Fruit fly (Drosophila melanogaster) whole organism, embryonic: ENCODE measurements around the gene natalisin.

ENCODE experiments used
- Blimp-1 ChIP-seq: fragments of 200-800 bp; sonication (Bioruptor generic); optimal IDR thresholded peaks from 3 replicates; lab custom pipeline; 2018; ENCODE audit warnings: missing biosample characterization, missing genetic modification characterization, mild to moderate bottlenecking, moderate library complexity, missing genetic modification reagents
- CG10366 ChIP-seq: fragments of 200-800 bp; sonication (Bioruptor generic); IDR thresholded peaks from 2 replicates; pipeline ENCODE4 v1.3.6; 2022; ENCODE audit warnings: missing biosample characterization, missing genetic modification characterization
- CG10979 ChIP-seq: fragments of 200-800 bp; sonication (Bioruptor generic); optimal IDR thresholded peaks from 2 replicates; lab custom pipeline; 2018; ENCODE audit warnings: missing biosample characterization, mild to moderate bottlenecking, missing genetic modification characterization, moderate library complexity
- CG12299 ChIP-seq: fragments of 200-800 bp; sonication (Bioruptor generic); optimal IDR thresholded peaks from 2 replicates; lab custom pipeline; 2018; ENCODE audit warnings: missing biosample characterization, mild to moderate bottlenecking, missing genetic modification characterization
- CG14050 ChIP-seq: fragments of 200-800 bp; sonication (Bioruptor generic); IDR thresholded peaks from 3 replicates; pipeline ENCODE4 v1.3.6; 2022; ENCODE audit warnings: missing biosample characterization, missing genetic modification characterization
- CG15601 ChIP-seq: fragments of 200-800 bp; sonication (Bioruptor generic); optimal IDR thresholded peaks from 3 replicates; lab custom pipeline; 2019; ENCODE audit warnings: missing biosample characterization, mild to moderate bottlenecking, missing genetic modification characterization, moderate library complexity
- CG1602 ChIP-seq: fragments of 200-800 bp; sonication (Bioruptor generic); optimal IDR thresholded peaks from 3 replicates; lab custom pipeline; 2016; ENCODE audit warnings: missing biosample characterization, missing genetic modification characterization
- CG17361 ChIP-seq: fragments of 200-800 bp; sonication (Bioruptor generic); IDR thresholded peaks from 3 replicates; pipeline ENCODE4 v1.3.6; 2022; ENCODE audit warnings: missing biosample characterization, missing genetic modification characterization
- CG18619 ChIP-seq: fragments of 200-800 bp; sonication (Bioruptor generic); optimal IDR thresholded peaks from 3 replicates; lab custom pipeline; 2017; ENCODE audit warnings: missing biosample characterization, mild to moderate bottlenecking, missing genetic modification characterization
- CG2712 ChIP-seq: fragments of 200-800 bp; optimal IDR thresholded peaks from 3 replicates; lab custom pipeline; 2019; ENCODE audit warnings: missing biosample characterization, mild to moderate bottlenecking, missing genetic modification characterization, moderate library complexity
- CG3726 ChIP-seq: fragments of 200-800 bp; sonication (Bioruptor generic); IDR thresholded peaks from 3 replicates; pipeline ENCODE4, ENCODE4 v1.3.6; 2022; ENCODE audit warnings: missing biosample characterization, missing genetic modification characterization
- CG4404 ChIP-seq: fragments of 200-800 bp; sonication (Bioruptor generic); IDR thresholded peaks from 2 replicates; pipeline ENCODE4 v1.3.6; 2022; ENCODE audit warnings: missing biosample characterization, missing genetic modification characterization
- CG4424 ChIP-seq: fragments of 200-800 bp; sonication (Bioruptor generic); optimal IDR thresholded peaks from 3 replicates; lab custom pipeline; 2016; ENCODE audit warnings: missing biosample characterization, missing genetic modification characterization
- CG5245 ChIP-seq: fragments of 200-800 bp; sonication (Bioruptor generic); optimal IDR thresholded peaks from 3 replicates; lab custom pipeline; 2016; ENCODE audit warnings: missing biosample characterization, missing genetic modification characterization
- CG6654 ChIP-seq: fragments of 200-800 bp; sonication (Bioruptor generic); optimal IDR thresholded peaks from 2 replicates; lab custom pipeline; 2017; ENCODE audit warnings: missing biosample characterization, mild to moderate bottlenecking, missing genetic modification characterization
- CG6683 ChIP-seq: fragments of 200-800 bp; sonication (Bioruptor generic); optimal IDR thresholded peaks from 2 replicates; lab custom pipeline; 2017; ENCODE audit warnings: missing biosample characterization, mild to moderate bottlenecking, missing genetic modification characterization, missing genetic modification reagents
- CG7987 ChIP-seq: fragments of 200-800 bp; sonication (Bioruptor generic); optimal IDR thresholded peaks from 2 replicates; lab custom pipeline; 2018; ENCODE audit warnings: missing biosample characterization, mild to moderate bottlenecking, missing genetic modification characterization, moderate library complexity
- CG8290 ChIP-seq, 3 experiments: fragments of 200-800 bp; sonication (Bioruptor generic); optimal IDR thresholded peaks; 2 replicates each; lab custom pipeline; 2016 to 2019; ENCODE audit warnings: missing biosample characterization in 3 of 3, missing genetic modification characterization in 3 of 3, mild to moderate bottlenecking in 2 of 3, moderate library complexity in 1 of 3
- Camta ChIP-seq: fragments of 200-800 bp; sonication (Bioruptor generic); optimal IDR thresholded peaks from 2 replicates; lab custom pipeline; 2016; ENCODE audit warnings: missing biosample characterization, missing genetic modification characterization
- Chrac-16 ChIP-seq: fragments of 200-800 bp; sonication (Bioruptor generic); optimal IDR thresholded peaks from 3 replicates; lab custom pipeline; 2016; ENCODE audit warnings: missing biosample characterization, missing genetic modification characterization
- CoRest ChIP-seq: fragments of 200-800 bp; sonication (Bioruptor generic); optimal IDR thresholded peaks from 3 replicates; lab custom pipeline; 2018; ENCODE audit warnings: missing biosample characterization, mild to moderate bottlenecking, missing genetic modification characterization, moderate library complexity
- D19B ChIP-seq: fragments of 200-800 bp; sonication (Bioruptor generic); optimal IDR thresholded peaks from 2 replicates; lab custom pipeline; 2017; ENCODE audit warnings: missing biosample characterization, mild to moderate bottlenecking, missing genetic modification characterization
- Dip3 ChIP-seq: fragments of 200-800 bp; sonication (Bioruptor generic); optimal IDR thresholded peaks from 3 replicates; lab custom pipeline; 2016; ENCODE audit warnings: missing biosample characterization, missing genetic modification characterization
- Drgx ChIP-seq: fragments of 200-800 bp; sonication (Bioruptor generic); IDR thresholded peaks from 2 replicates; pipeline ENCODE4 v1.3.6; 2022; ENCODE audit warnings: missing biosample characterization, missing genetic modification characterization
- Gug ChIP-seq: fragments of 200-800 bp; sonication (Bioruptor generic); IDR thresholded peaks from 4 replicates; pipeline ENCODE4 v1.3.6; 2022; ENCODE audit warnings: missing biosample characterization, missing genetic modification characterization
- Jarid2 ChIP-seq: fragments of 200-800 bp; sonication (Bioruptor generic); optimal IDR thresholded peaks from 3 replicates; lab custom pipeline; 2017; ENCODE audit warnings: mild to moderate bottlenecking, missing biosample characterization, missing genetic modification reagents, missing genetic modification characterization
- NC2α ChIP-seq: fragments of 200-800 bp; sonication (Bioruptor generic); optimal IDR thresholded peaks from 2 replicates; lab custom pipeline; 2016; ENCODE audit warnings: missing biosample characterization, missing genetic modification characterization
- Nf-YB ChIP-seq: fragments of 200-800 bp; sonication (Bioruptor generic); optimal IDR thresholded peaks from 3 replicates; lab custom pipeline; 2019; ENCODE audit warnings: missing biosample characterization, mild to moderate bottlenecking, missing genetic modification characterization, moderate library complexity
- Rfx ChIP-seq: fragments of 200-800 bp; sonication (Bioruptor generic); IDR thresholded peaks from 2 replicates; pipeline ENCODE4 v1.3.6; 2022; ENCODE audit warnings: missing biosample characterization, missing genetic modification characterization
- Spps ChIP-seq: fragments of 200-800 bp; sonication (Bioruptor generic); optimal IDR thresholded peaks from 2 replicates; lab custom pipeline; 2018; ENCODE audit warnings: missing biosample characterization, mild to moderate bottlenecking, missing genetic modification characterization
- Trl ChIP-seq, 3 experiments: fragments of >200 bp in 2 of 3; fragments of 200-800 bp in 1 of 3; sonication (Bioruptor generic) in 1 of 3; optimal IDR thresholded peaks; 2 replicates in 1 of 3; 3 replicates in 2 of 3; lab custom pipeline; 2016 to 2017; ENCODE audit warnings: missing biosample characterization in 1 of 3, missing genetic modification characterization in 1 of 3
- aop ChIP-seq: fragments of 200-800 bp; sonication (Bioruptor generic); IDR thresholded peaks from 2 replicates; pipeline ENCODE4 v1.3.6; 2022; ENCODE audit warnings: missing biosample characterization, missing genetic modification characterization
- crc ChIP-seq: fragments of 200-800 bp; sonication (Bioruptor generic); optimal IDR thresholded peaks from 2 replicates; lab custom pipeline; 2016; ENCODE audit warnings: missing biosample characterization, missing genetic modification characterization
- gcm ChIP-seq: fragments of 200-800 bp; sonication (Bioruptor generic); optimal IDR thresholded peaks from 2 replicates; lab custom pipeline; 2019; ENCODE audit warnings: missing biosample characterization, mild to moderate bottlenecking, missing genetic modification characterization, moderate library complexity
- gfzf ChIP-seq: fragments of 200-800 bp; sonication (Bioruptor generic); optimal IDR thresholded peaks from 2 replicates; lab custom pipeline; 2016; ENCODE audit warnings: missing biosample characterization, mild to moderate bottlenecking, missing genetic modification characterization, moderate library complexity
- gsb-n ChIP-seq: fragments of 200-800 bp; sonication (Bioruptor generic); optimal IDR thresholded peaks from 3 replicates; lab custom pipeline; 2018; ENCODE audit warnings: missing biosample characterization, mild to moderate bottlenecking, missing genetic modification characterization
- ham ChIP-seq: fragments of 200-800 bp; sonication (Bioruptor generic); IDR thresholded peaks from 2 replicates; pipeline ENCODE4 v1.3.6; 2022; ENCODE audit warnings: missing biosample characterization, missing genetic modification characterization
- jing ChIP-seq: fragments of 200-800 bp; sonication (Bioruptor generic); optimal IDR thresholded peaks from 2 replicates; lab custom pipeline; 2018; ENCODE audit warnings: missing biosample characterization, mild to moderate bottlenecking, missing genetic modification characterization
- ken ChIP-seq: fragments of 200-800 bp; sonication (Bioruptor generic); IDR thresholded peaks from 3 replicates; pipeline ENCODE4 v1.3.6; 2022; ENCODE audit warnings: missing biosample characterization, missing genetic modification characterization
- lilli ChIP-seq: fragments of 200-800 bp; sonication (Bioruptor generic); optimal IDR thresholded peaks from 3 replicates; lab custom pipeline; 2016; ENCODE audit warnings: missing biosample characterization, missing genetic modification characterization
- lola ChIP-seq, 3 experiments: fragments of >200 bp in 2 of 3; fragments of 200-800 bp in 1 of 3; sonication (Bioruptor generic) in 1 of 3; optimal IDR thresholded peaks; 2 replicates each; lab custom pipeline; 2017 to 2019; ENCODE audit warnings: missing biosample characterization in 3 of 3, missing genetic modification characterization in 3 of 3, mild to moderate bottlenecking in 1 of 3, moderate library complexity in 1 of 3
- maf-S ChIP-seq: fragments of 200-800 bp; sonication (Bioruptor generic); optimal IDR thresholded peaks from 2 replicates; lab custom pipeline; 2016; ENCODE audit warnings: missing biosample characterization, missing genetic modification characterization
- nerfin-1 ChIP-seq: fragments of 200-800 bp; sonication (Bioruptor generic); optimal IDR thresholded peaks from 3 replicates; lab custom pipeline; 2019; ENCODE audit warnings: missing biosample characterization, mild to moderate bottlenecking, missing genetic modification characterization, moderate library complexity
- oc ChIP-seq: fragments of 200-800 bp; sonication (Bioruptor generic); optimal IDR thresholded peaks from 2 replicates; lab custom pipeline; 2018; ENCODE audit warnings: missing biosample characterization, mild to moderate bottlenecking, missing genetic modification characterization, moderate library complexity
- phol ChIP-seq: fragments of 200-800 bp; sonication (Bioruptor generic); optimal IDR thresholded peaks from 3 replicates; lab custom pipeline; 2018; ENCODE audit warnings: missing biosample characterization, mild to moderate bottlenecking, missing genetic modification characterization, moderate library complexity
- prd ChIP-seq, 3 experiments: fragments of >200 bp in 2 of 3; fragments of 200-800 bp in 1 of 3; sonication (Bioruptor generic) in 1 of 3; optimal IDR thresholded peaks in 2 of 3; IDR thresholded peaks in 1 of 3; 2 replicates in 2 of 3; 3 replicates in 1 of 3; pipeline versions ENCODE4 v1.3.6 to Lab custom; 2017 to 2022; ENCODE audit warnings: missing biosample characterization in 1 of 3, missing genetic modification characterization in 1 of 3
- pzg ChIP-seq: fragments of 200-800 bp; sonication (Bioruptor generic); optimal IDR thresholded peaks from 3 replicates; lab custom pipeline; 2018; ENCODE audit warnings: missing biosample characterization, mild to moderate bottlenecking, missing genetic modification characterization, moderate library complexity
- sim ChIP-seq: fragments of 200-800 bp; sonication (Bioruptor generic); IDR thresholded peaks from 2 replicates; pipeline ENCODE4 v1.3.6; 2022; ENCODE audit warnings: missing biosample characterization, missing genetic modification characterization
- sima ChIP-seq: fragments of 200-800 bp; sonication (Bioruptor generic); optimal IDR thresholded peaks from 2 replicates; lab custom pipeline; 2016; ENCODE audit warnings: missing biosample characterization, missing genetic modification characterization

The natalisin gene

DNA sequence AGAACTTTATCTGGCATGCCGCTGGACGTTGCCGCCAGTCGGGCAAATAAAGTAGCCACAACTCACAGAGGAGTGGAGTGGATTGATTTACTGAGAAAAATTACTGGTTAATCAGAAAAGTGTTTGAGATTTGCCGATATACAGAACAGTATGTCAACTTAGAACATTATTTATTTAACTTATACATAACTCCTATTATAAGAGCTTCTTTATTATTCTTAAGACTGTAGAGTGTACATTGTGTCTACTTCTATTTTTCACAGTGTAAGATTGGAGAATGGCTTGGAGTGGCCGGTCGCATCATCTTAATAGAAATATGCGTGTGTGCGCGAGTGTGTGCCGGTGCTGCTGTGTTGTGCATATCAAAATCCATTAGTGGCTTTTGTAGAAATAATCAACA lies 52.2 kb downstream of the natalisin start (continued):
- TF ChIP-seq ham (GFP tag; lab: Robert Waterston, UW) (no peak), CG17361 (GFP tag; lab: Robert Waterston, UW) (peak; percentile 33; the same call in 1 of the 3 replicates), phol (tag; lab: Kevin White, UChicago) (peak; percentile 74), aop (GFP tag; lab: Robert Waterston, UW) (no peak), CG1602 (peak; percentile 50), gfzf (no peak), lola (GFP tag; optimal IDR thresholded peaks at IDR 0.05; lab: Kevin White, UChicago) (peak in 1 of 3 experiments; percentile 66), D19B (GFP tag; lab: Kevin White, UChicago) (no peak), Chrac-16 (peak; percentile 56), CG7987 (no peak), CG10979 (tag; lab: Kevin White, UChicago) (peak; percentile 67), CG6683 (GFP tag; lab: Kevin White, UChicago) (no peak), CG4424 (GFP tag; lab: Kevin White, UChicago) (peak; percentile 53), Spps (no peak), Rfx (no peak), Jarid2 (no peak), CG3726 (no peak), CG5245 (GFP tag; lab: Kevin White, UChicago) (no peak), pzg (GFP tag; lab: Kevin White, UChicago) (no peak), crc (GFP tag; lab: Kevin White, UChicago) (no peak), nerfin-1 (tag; lab: Kevin White, UChicago) (peak; percentile 11), Blimp-1 (GFP tag; lab: Kevin White, UChicago) (peak; percentile 56), Gug (GFP tag; lab: Robert Waterston, UW) (no peak), maf-S (no peak), CG18619 (GFP tag; lab: Kevin White, UChicago) (peak; percentile 7), Trl (optimal IDR thresholded peaks at IDR 0.05; lab: Kevin White, UChicago) (no peak), Trl (GFP tag; optimal IDR thresholded peaks at IDR 0.05; lab: Kevin White, UChicago) (no peak), NC2α (GFP tag; lab: Kevin White, UChicago) (no peak), CG12299 (tag; lab: Kevin White, UChicago) (no peak), gcm (peak; percentile 47), CG6654 (GFP tag; lab: Kevin White, UChicago) (no peak), ken (GFP tag; lab: Robert Waterston, UW) (0 out of 3 replicates have a peak, but pooled peaks have one; percentile 27), Nf-YB (GFP tag; lab: Kevin White, UChicago) (peak; percentile 28), gsb-n (tag; lab: Kevin White, UChicago) (peak; percentile 42), CG2712 (tag; lab: Kevin White, UChicago) (peak; percentile 68), lilli (GFP tag; lab: Kevin White, UChicago) (peak; percentile 7), CG4404 (GFP tag; lab: Robert Waterston, UW) (0 out of 2 replicates have a peak, but pooled peaks have one; percentile 23), CG8290 (GFP tag; optimal IDR thresholded peaks at IDR 0.05; lab: Kevin White, UChicago) (peak; percentile 18), CG8290 (tag; optimal IDR thresholded peaks at IDR 0.05; lab: Kevin White, UChicago) (no peak), Dip3 (GFP tag; lab: Kevin White, UChicago) (no peak), Drgx (GFP tag; lab: Robert Waterston, UW) (peak; percentile 76), CG15601 (peak; percentile 48), sim (no peak), jing (GFP tag; lab: Kevin White, UChicago) (peak; percentile 47), CoRest (tag; lab: Kevin White, UChicago) (peak; percentile 43), prd (optimal IDR thresholded peaks at IDR 0.05; lab: Kevin White, UChicago) (no peak), prd (GFP tag; IDR thresholded peaks at IDR 0.05; lab: Robert Waterston, UW) (peak; percentile 57; the same call in 2 of the 3 replicates), sima (GFP tag; lab: Kevin White, UChicago) (no peak), Camta (GFP tag; lab: Kevin White, UChicago) (peak; percentile 28), oc (tag; lab: Kevin White, UChicago) (peak; percentile 15), CG14050 (GFP tag; lab: Robert Waterston, UW) (0 out of 3 replicates have a peak, but pooled peaks have one; percentile 29), CG10366 (GFP tag; lab: Robert Waterston, UW) (peak; percentile 16; the same call in 1 of the 2 replicates)
